Fruit fly (Drosophila melanogaster) ovary, adult (tissue): ENCODE data around the gene aub.
A peak's percentile ranks its signal among the peaks of the same experiment; 100 is the strongest.

Experiments used
- CG17801 ChIP-seq: fragments of 200-800 bp; optimal IDR thresholded peaks from 2 replicates; lab custom pipeline; 2019; ENCODE audit warnings: missing biosample characterization, mild to moderate bottlenecking, missing genetic modification characterization, moderate library complexity; ENCODE audit not compliant: partially characterized antibody

Gene aub

dm6 chr2L:10986138-10986537 is 15.1 kb downstream of the aub start:
- peak; percentile 54 for TF ChIP-seq CG17801

dm6 chr2L:10976864-10977586 is 24.3 kb downstream of the aub start:
- peak; percentile 1 for TF ChIP-seq CG17801

DNA sequence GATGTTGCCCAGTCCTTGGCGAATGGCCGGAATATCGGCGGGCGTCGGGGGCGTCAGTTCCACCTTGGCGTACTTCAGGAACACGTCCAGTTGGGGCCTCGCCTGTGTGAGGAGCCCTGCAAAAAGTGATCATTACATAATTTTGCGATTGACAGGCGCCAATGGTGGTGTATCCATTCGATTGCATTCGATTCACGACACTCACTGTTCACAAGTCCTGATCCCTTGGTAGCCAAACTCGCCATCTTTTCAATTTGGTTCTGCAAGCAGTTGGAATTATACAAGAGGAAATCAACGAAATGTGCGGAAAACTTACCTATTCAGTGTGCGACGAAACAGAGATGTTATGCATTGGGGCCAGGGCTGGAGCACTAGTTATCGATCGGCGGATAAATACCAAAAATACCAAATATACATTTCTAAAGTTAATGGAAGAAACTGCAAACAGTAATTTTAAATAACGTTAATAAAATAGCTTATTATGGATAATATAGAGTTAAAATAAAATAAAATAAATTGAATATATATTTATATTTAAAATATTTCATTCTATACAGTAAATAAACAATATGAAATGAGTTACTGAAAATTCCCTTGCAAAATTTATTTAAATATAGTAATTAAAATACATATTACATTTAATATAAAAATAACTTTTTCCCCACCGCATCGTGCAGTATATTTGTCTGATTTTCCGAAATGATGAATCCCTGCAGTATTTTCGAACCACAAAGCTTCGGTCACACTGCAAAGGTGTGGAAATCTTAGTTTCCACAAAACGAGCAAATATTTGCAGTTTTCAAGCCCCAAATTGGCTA is 25.0 kb downstream of the aub start, which contains the start of the genes ATPsynG and SCAR:
Gene ATPsynG (minus strand): TSS at position 354 of the 818 bp plus-strand sequence.
Gene SCAR (plus strand): TSS at position 727 of the 818 bp plus-strand sequence.
- no peak for TF ChIP-seq CG17801

DNA sequence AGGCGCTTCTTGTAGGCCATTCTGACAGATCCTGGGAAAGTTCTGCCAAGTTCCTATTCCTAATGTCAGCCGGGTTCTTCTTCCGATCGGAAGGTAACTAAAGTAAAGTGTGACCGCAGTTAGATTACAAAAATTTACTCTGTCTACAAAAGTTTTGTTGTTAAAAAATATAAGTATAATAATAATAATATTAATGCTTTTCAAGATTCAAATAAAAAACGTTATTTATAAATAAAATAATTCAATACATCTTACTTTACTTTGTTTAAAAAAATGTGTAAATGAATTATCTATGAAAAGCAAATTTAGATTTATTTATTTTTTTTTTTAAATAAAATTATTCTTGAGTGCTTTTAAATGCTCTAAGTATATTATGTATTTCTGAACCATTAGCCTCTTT is 26.1 kb downstream of the aub start, which contains the start of gene abo:
Gene abo (minus strand): TSS at position 101 of the 400 bp plus-strand sequence.
- TF ChIP-seq CG17801 = no peak

DNA sequence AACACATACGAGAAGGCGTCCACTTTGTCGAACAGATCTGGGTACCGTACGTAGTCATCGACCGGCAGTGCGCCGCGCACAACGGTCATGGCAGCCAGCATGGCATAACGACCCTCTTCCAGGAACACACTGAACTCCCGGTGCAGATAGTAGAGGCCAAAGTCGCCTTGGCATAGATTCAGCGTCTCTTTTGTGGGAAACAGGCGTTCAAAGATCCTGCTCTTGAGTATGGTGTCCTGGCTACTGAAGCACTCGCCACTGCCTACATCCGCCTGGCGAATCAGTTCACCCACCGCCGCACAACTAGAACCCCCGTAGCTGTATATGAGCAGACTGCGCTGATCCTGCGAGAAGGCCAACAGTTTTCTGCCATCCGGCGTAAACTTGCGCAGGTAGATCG is 26.6 kb downstream of the aub start:
- no peak for TF ChIP-seq CG17801

dm6 chr2L:10972224-10972623 is 29.1 kb downstream of the aub start, which contains the start of gene CG16743:
Gene CG16743 (plus strand): TSS chr2L:10972280.
- no peak for TF ChIP-seq CG17801

- TF ChIP-seq CG17801 = peak; percentile 43
These were observed 31.1 kb downstream of the aub start, which contains the start of the genes Tmem214 and YL-1 for dm6 chr2L:10970134-10970533. Gene Tmem214 (minus strand): TSS chr2L:10970275. Gene YL-1 (plus strand): TSS chr2L:10970443.

dm6 chr2L:10968009-10968383 is 33.3 kb downstream of the aub start:
- no peak for TF ChIP-seq CG17801

DNA sequence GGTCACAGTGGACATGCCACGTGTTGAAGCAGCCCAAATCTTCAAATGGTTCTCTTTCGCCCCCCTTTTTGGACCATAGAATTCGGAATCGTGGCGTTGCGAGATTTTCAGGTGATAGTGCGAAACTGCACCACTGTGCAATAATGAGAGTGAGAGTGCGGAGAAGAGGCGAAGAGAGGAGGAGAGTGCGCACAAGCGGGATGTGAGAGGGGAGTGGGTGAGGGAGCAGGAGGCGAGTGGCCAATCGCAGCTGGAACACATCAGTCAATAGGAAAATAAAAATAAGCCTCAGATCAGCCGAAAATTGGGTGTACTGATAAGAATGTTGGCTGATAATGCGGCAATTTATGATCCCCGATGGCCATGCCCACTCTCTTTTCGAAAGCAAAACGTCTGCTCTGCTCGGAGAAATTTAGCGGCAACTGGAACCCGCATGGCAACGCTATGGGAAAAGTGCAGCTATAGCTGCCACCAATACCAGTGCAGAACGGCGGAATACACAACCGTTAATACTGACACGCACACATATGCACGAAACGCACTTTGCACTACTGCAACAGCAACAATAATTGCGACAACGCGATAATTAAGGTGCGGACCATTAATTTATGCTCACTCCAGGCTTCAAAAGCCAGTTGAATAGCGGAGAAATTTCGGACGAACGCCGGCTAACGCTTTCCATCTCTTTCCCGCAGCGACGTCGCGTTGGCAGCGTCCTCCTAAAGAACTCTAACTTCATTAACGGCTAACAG is 33.8 kb downstream of the aub start:
- TF ChIP-seq CG17801 = peak; percentile 22

DNA sequence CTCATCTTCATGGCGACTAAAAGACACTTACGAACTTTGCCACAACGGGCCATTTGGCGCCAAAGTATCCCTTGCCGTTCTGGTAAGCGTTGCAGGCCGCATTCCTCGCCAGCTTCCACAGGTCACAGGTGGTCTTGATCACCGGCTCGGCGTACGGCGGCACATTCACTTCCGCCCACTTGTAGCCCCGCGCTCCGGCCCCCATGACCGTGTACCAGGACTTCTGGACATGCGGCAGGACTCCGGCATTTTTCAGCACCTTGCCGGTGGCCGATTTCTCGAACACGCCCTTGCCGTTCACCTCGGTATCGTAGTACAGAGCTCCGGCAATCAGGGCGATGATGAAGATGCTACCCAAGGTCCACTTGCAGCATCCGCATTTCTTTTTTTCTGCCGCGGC is 35.3 kb downstream of the aub start:
- TF ChIP-seq CG17801 = no peak

dm6 chr2L:10964493-10964892 is 36.8 kb downstream of the aub start:
- no peak for TF ChIP-seq CG17801

DNA sequence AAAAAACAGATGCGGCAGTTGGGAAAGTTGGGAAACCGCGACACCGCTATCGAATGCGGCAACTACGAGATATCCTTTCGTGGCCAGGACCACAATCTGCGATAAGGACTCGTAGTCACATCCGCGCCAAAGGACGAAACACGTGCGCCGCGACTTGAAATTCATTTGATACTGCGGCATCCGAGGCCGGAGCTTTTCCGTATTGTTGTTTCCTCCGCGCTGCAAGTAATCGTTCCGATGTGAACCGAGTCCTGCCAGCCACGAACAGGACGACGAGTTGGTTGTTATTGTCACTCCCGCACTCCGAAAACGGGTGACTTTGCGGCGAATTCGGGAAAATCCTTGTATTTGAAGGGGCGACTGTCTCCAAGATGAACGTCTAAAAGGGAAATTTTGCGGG is 37.3 kb downstream of the aub start, which contains the start of gene dpr2:
Gene dpr2 (minus strand): TSS at position 175 of the 400 bp plus-strand sequence.
- no peak for TF ChIP-seq CG17801
